Fruit fly (Drosophila melanogaster): Measurements from ENCODE around the gene Cpr72Ec.

- TF ChIP-seq CG8478 (optimal IDR thresholded peaks at IDR 0.05), result no peak
- TF ChIP-seq CTCF (optimal IDR thresholded peaks at IDR 0.05), result no peak
These were observed at the start of gene Cpr72Ec for dm6 chr3L:16367240-16367639.
